Worm (Caenorhabditis elegans): Measurements from ENCODE around the gene ZK228.4.

DNA sequence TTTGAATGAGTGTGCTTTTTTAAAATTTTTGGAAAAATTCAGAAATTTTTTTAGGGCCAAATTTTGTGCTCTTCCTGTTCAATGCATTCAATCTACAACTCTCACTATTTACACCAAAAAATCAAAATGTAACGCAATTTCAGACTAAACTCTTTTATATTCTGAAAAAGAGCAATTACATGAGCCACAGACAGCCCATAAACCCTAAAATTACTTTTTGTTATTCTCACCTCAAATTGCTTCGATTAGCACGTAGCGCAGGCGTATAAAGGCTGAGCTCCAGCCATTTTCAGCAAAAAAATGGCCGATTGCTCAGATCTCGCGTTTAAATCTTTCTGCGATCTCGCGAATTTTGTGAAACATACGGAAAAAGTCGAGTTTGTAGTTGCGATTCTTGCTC, 31.1 kb upstream of the ZK228.4 start, which contains the start of gene srw-82:
- TF ChIP-seq nhr-237 (tag; optimal IDR thresholded peaks at IDR 0.05) (no peak), dve-1 (tag; optimal IDR thresholded peaks at IDR 0.05; ENCODE audit: insufficient read depth) (no peak)

Measured in whole organism, L4 larva.